Fruit fly (Drosophila melanogaster): ENCODE measurements around the gene Argk2.

Gene Argk2

dm6 chr3L:9028057-9028456, 19.2 kb upstream of the Argk2 start (continued):
- TF ChIP-seq CG13894 (tag; optimal IDR thresholded peaks at IDR 0.05): no peak
- TF ChIP-seq CG7372 (GFP tag; IDR thresholded peaks at IDR 0.05): no peak
- peak; percentile 63 for TF ChIP-seq CoRest (tag; optimal IDR thresholded peaks at IDR 0.05)
- peak; percentile 23 for TF ChIP-seq dm (GFP tag; optimal IDR thresholded peaks at IDR 0.05)
- TF ChIP-seq Xrp1 (GFP tag; IDR thresholded peaks at IDR 0.05): peak; percentile 68; the same call in 1 of the 2 replicates
- peak; percentile 21 for TF ChIP-seq Chrac-16 (GFP tag; optimal IDR thresholded peaks at IDR 0.05)
- no peak for TF ChIP-seq Opbp (GFP tag; IDR thresholded peaks at IDR 0.05; ENCODE audit: partially characterized antibody)
- TF ChIP-seq CG3407 (GFP tag; optimal IDR thresholded peaks at IDR 0.05): peak; percentile 10
- TF ChIP-seq CG4820 (GFP tag; optimal IDR thresholded peaks at IDR 0.05): peak; percentile 42
- no peak for TF ChIP-seq wdn (GFP tag; IDR thresholded peaks at IDR 0.05)
- TF ChIP-seq sim (GFP tag; IDR thresholded peaks at IDR 0.05): no peak
- peak; percentile 30 for TF ChIP-seq CG15269 (tag; optimal IDR thresholded peaks at IDR 0.05)
- peak; percentile 58 for TF ChIP-seq row (GFP tag; IDR thresholded peaks at IDR 0.05)
- TF ChIP-seq CG15696 (tag; optimal IDR thresholded peaks at IDR 0.05): peak; percentile 59
- peak; percentile 42 for TF ChIP-seq CG8388 (GFP tag; optimal IDR thresholded peaks at IDR 0.05)
- no peak for TF ChIP-seq tx (GFP tag; optimal IDR thresholded peaks at IDR 0.05)
- peak; percentile 85 for TF ChIP-seq dmrt11E (tag; optimal IDR thresholded peaks at IDR 0.05)
- peak; percentile 0 for TF ChIP-seq CG5245 (GFP tag; optimal IDR thresholded peaks at IDR 0.05)
- peak; percentile 36 for TF ChIP-seq CG16815 (GFP tag; optimal IDR thresholded peaks at IDR 0.05)
- TF ChIP-seq CG5953 (GFP tag; IDR thresholded peaks at IDR 0.05): 0 out of 2 replicates have a peak, but pooled peaks have one; percentile 6
- peak; percentile 62 for TF ChIP-seq CG18262 (tag; optimal IDR thresholded peaks at IDR 0.05)
- TF ChIP-seq Oli (tag; optimal IDR thresholded peaks at IDR 0.05): peak; percentile 66
- TF ChIP-seq Xbp1 (GFP tag; optimal IDR thresholded peaks at IDR 0.05): peak; percentile 31
- TF ChIP-seq CG10366 (GFP tag; IDR thresholded peaks at IDR 0.05): peak; percentile 15; the same call in 1 of the 2 replicates
- no peak for TF ChIP-seq CG9932 (GFP tag; IDR thresholded peaks at IDR 0.05)
- TF ChIP-seq dmrt99B (tag; optimal IDR thresholded peaks at IDR 0.05): peak; percentile 36
- TF ChIP-seq CG9727 (GFP tag; optimal IDR thresholded peaks at IDR 0.05): peak; percentile 67
- TF ChIP-seq CG1792 (GFP tag; optimal IDR thresholded peaks at IDR 0.05): no peak
- no peak for TF ChIP-seq Max (GFP tag; optimal IDR thresholded peaks at IDR 0.05)
- peak; percentile 31; the same call in 1 of the 2 replicates for TF ChIP-seq CG4404 (GFP tag; IDR thresholded peaks at IDR 0.05)
- TF ChIP-seq zfh1 (GFP tag; IDR thresholded peaks at IDR 0.05): peak; percentile 52; the same call in 1 of the 3 replicates
- peak; percentile 54 for TF ChIP-seq CG4424 (GFP tag; optimal IDR thresholded peaks at IDR 0.05)
- no peak for TF ChIP-seq Jarid2 (GFP tag; optimal IDR thresholded peaks at IDR 0.05)
- TF ChIP-seq CG33557 (GFP tag; optimal IDR thresholded peaks at IDR 0.05): peak; percentile 55
- TF ChIP-seq btn (GFP tag; optimal IDR thresholded peaks at IDR 0.05): no peak
- TF ChIP-seq CG7839 (tag; optimal IDR thresholded peaks at IDR 0.05): peak; percentile 59
- TF ChIP-seq tap (tag; optimal IDR thresholded peaks at IDR 0.05): no peak
- TF ChIP-seq kni (GFP tag; optimal IDR thresholded peaks at IDR 0.05): no peak
- peak; percentile 47 for TF ChIP-seq tin (GFP tag; optimal IDR thresholded peaks at IDR 0.05)
- peak; percentile 92 for TF ChIP-seq Ets65A (GFP tag)
- TF ChIP-seq so (GFP tag; IDR thresholded peaks at IDR 0.05): 0 out of 3 replicates have a peak, but pooled peaks have one; percentile 10
- peak; percentile 46 for TF ChIP-seq twi (tag; optimal IDR thresholded peaks at IDR 0.05)
- TF ChIP-seq vvl (GFP tag; IDR thresholded peaks at IDR 0.05): peak; percentile 22; the same call in 1 of the 2 replicates
- TF ChIP-seq zen2 (GFP tag; IDR thresholded peaks at IDR 0.05; ENCODE audit: partially characterized antibody): no peak
- TF ChIP-seq Neu2 (GFP tag; optimal IDR thresholded peaks at IDR 0.05; ENCODE audit: borderline replicate concordance): no peak
- no peak for TF ChIP-seq MBD-R2 (GFP tag; IDR thresholded peaks at IDR 0.05)
- peak; percentile 49 for TF ChIP-seq D19A (tag; optimal IDR thresholded peaks at IDR 0.05)
- TF ChIP-seq CG13775 (GFP tag; optimal IDR thresholded peaks at IDR 0.05): peak; percentile 35
- TF ChIP-seq CG11723 (GFP tag; optimal IDR thresholded peaks at IDR 0.05): peak; percentile 0
- peak; percentile 44 for TF ChIP-seq chn (GFP tag; optimal IDR thresholded peaks at IDR 0.05)
- peak; percentile 47 for TF ChIP-seq CG12219 (GFP tag; optimal IDR thresholded peaks at IDR 0.05)
